Worm (Caenorhabditis elegans): Measurements from ENCODE around the gene lipl-4.

Gene lipl-4

ce11 chrV:6558103-6558502 lies 8.1 kb downstream of the lipl-4 start, which contains the start of gene spp-20:
spp-20 (minus strand) TSS chrV:6558203.
- no peak for TF ChIP-seq flh-1 (GFP tag; optimal IDR thresholded peaks at IDR 0.05)
- TF ChIP-seq mep-1 (tag; optimal IDR thresholded peaks at IDR 0.05): no peak
- no peak for TF ChIP-seq lsy-2 (tag; optimal IDR thresholded peaks at IDR 0.05)

DNA sequence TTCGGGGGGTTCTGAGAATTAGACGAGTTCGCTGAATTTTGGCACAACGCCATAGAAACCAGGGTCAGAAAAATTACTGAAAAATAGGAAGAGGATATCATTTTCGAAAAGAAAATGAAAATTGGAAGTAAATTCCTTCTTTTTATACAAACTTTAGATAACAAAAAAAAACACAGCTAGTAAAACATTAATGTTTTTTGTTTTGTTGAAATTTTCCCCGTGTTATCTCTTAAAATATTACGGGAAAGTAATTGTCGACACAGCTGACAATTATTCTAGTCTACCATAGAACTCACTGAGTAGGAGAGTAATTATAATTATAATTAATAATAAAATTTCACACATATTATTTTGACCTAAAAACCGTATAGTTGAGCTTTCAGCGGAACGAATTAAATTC lies 9.1 kb downstream of the lipl-4 start, which contains the start of gene spp-26:
Gene spp-26 (minus strand): TSS at position 101 of the 400 bp plus-strand sequence.
- TF ChIP-seq nhr-12 (tag; optimal IDR thresholded peaks at IDR 0.05) (no peak), ceh-83 (GFP tag; optimal IDR thresholded peaks at IDR 0.05) (no peak), sptf-1 (tag; optimal IDR thresholded peaks at IDR 0.05) (no peak), hlh-1 (tag; optimal IDR thresholded peaks at IDR 0.05) (no peak), unc-39 (tag; optimal IDR thresholded peaks at IDR 0.05) (no peak), pha-4 (tag; optimal IDR thresholded peaks at IDR 0.05) (no peak), nhr-237 (tag; optimal IDR thresholded peaks at IDR 0.05) (no peak)

ce11 chrV:6559585-6559984 lies 9.6 kb downstream of the lipl-4 start:
- TF ChIP-seq snpc-4 (tag; optimal IDR thresholded peaks at IDR 0.05): no peak
- peak; percentile 55 for TF ChIP-seq M03D4.4 (tag; optimal IDR thresholded peaks at IDR 0.05)

DNA sequence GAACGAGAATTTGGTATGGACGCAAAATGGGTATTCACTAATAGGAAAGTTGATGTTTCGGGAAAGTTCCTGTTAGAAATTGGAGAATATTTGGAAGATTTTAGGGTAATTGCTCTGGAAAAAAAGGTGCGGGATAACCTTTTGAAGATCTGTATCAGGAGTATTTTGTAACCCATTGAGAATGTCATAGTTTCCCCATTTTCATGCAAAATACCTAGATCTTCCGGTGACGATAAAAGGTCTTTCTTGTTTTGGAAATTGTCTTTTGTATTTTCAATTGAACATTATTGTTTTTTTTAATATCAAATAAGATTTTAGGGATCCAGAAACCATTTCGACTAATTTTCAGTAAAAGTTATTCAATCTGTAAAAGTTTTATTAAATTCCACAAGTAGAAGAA lies 11.6 kb downstream of the lipl-4 start, which contains the start of gene spp-19:
Gene spp-19 (minus strand): TSS at position 101 of the 400 bp plus-strand sequence.
- TF ChIP-seq ceh-39 (tag; optimal IDR thresholded peaks at IDR 0.05): no peak
- TF ChIP-seq pha-4 (tag; optimal IDR thresholded peaks at IDR 0.05): no peak
- TF ChIP-seq tbx-8 (GFP tag; optimal IDR thresholded peaks at IDR 0.05): no peak
- TF ChIP-seq drap-1 (GFP tag; optimal IDR thresholded peaks at IDR 0.05): no peak
- TF ChIP-seq ztf-11 (tag; optimal IDR thresholded peaks at IDR 0.05): no peak
- no peak for TF ChIP-seq bed-3 (GFP tag; optimal IDR thresholded peaks at IDR 0.05)
- no peak for TF ChIP-seq nhr-28 (tag; optimal IDR thresholded peaks at IDR 0.05)
- no peak for TF ChIP-seq ces-1 (GFP tag; optimal IDR thresholded peaks at IDR 0.05)
- TF ChIP-seq nhr-12 (tag; optimal IDR thresholded peaks at IDR 0.05): no peak
- no peak for TF ChIP-seq unc-120 (tag; optimal IDR thresholded peaks at IDR 0.05; ENCODE audit: poor library complexity, severe bottlenecking)
- TF ChIP-seq cnd-1 (tag; optimal IDR thresholded peaks at IDR 0.05): no peak
- TF ChIP-seq mep-1 (tag; optimal IDR thresholded peaks at IDR 0.05): no peak
- no peak for TF ChIP-seq ceh-43 (GFP tag; optimal IDR thresholded peaks at IDR 0.05)

DNA sequence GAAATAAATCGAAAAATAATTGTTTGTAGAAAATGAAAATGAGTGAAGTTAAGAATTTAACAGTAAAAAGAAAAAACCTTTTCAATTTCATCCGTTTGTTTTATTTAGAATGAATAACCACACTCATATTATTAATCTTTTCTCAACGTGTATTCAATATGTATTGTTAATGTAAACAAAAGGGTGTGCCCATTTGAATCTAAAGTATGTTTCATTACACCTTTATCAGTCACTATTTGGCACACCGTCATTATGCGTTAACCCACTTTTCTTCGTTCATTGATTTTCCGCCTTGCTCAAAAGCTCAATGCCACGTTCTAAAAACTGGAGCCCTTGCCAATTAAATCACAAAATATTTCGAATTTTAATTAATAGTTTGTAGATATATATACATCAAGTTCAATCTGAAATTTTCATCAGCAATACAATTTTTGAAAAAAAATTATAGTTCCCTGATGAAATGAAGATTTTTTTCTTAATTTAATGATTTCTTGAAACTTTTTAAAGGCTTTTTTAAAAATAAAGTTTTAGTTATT lies 15.9 kb downstream of the lipl-4 start, which contains the start of gene K04A8.1:
Gene K04A8.1 (plus strand): TSS at position 486 of the 536 bp plus-strand sequence.
- TF ChIP-seq ces-1 (GFP tag; optimal IDR thresholded peaks at IDR 0.05) (no peak), elt-1 (tag; optimal IDR thresholded peaks at IDR 0.05; ENCODE audit: borderline replicate concordance, insufficient read depth) (no peak), nhr-76 (tag; optimal IDR thresholded peaks at IDR 0.05) (no peak), cnd-1 (tag; optimal IDR thresholded peaks at IDR 0.05) (no peak), nhr-2 (tag; optimal IDR thresholded peaks at IDR 0.05) (no peak), sem-2 (GFP tag; optimal IDR thresholded peaks at IDR 0.05) (no peak), nhr-237 (tag; optimal IDR thresholded peaks at IDR 0.05) (no peak), lin-13 (tag; optimal IDR thresholded peaks at IDR 0.05) (no peak), ham-2 (GFP tag; optimal IDR thresholded peaks at IDR 0.05) (no peak), lin-32 (GFP tag; optimal IDR thresholded peaks at IDR 0.05) (no peak), bed-3 (GFP tag; optimal IDR thresholded peaks at IDR 0.05) (no peak), nhr-12 (tag; optimal IDR thresholded peaks at IDR 0.05) (no peak), nhr-28 (tag; optimal IDR thresholded peaks at IDR 0.05) (no peak)

ce11 chrV:6575406-6576130 lies 25.6 kb downstream of the lipl-4 start, which contains the start of gene fut-2:
fut-2 (minus strand) TSS chrV:6575890.
- TF ChIP-seq cnd-1 (tag; optimal IDR thresholded peaks at IDR 0.05) (no peak), ceh-43 (GFP tag; optimal IDR thresholded peaks at IDR 0.05) (no peak), sptf-1 (tag; optimal IDR thresholded peaks at IDR 0.05) (no peak), drap-1 (GFP tag; optimal IDR thresholded peaks at IDR 0.05) (no peak), M03D4.4 (tag; optimal IDR thresholded peaks at IDR 0.05) (no peak), unc-62 (GFP tag; optimal IDR thresholded peaks at IDR 0.05) (no peak)
